Fruit fly (Drosophila melanogaster): ENCODE measurements around the gene dco.

The dco gene

dm6 chr3R:31064653-31065322, 3.8 kb upstream of the dco start, which contains the start of gene Sox100B (continued):
- TF ChIP-seq jumu (GFP tag; optimal IDR thresholded peaks at IDR 0.05) = peak; percentile 3
- peak; percentile 14; the same call in 1 of the 2 replicates for TF ChIP-seq CG4360 (GFP tag; IDR thresholded peaks at IDR 0.05)
- TF ChIP-seq CG34422 (GFP tag; IDR thresholded peaks at IDR 0.05) = peak; percentile 78; the same call in 2 of the 3 replicates
- no peak for TF ChIP-seq CG13296 (GFP tag; optimal IDR thresholded peaks at IDR 0.05)
- TF ChIP-seq CG1792 (GFP tag; optimal IDR thresholded peaks at IDR 0.05) = no peak
- no peak for TF ChIP-seq Sry-δ (GFP tag; optimal IDR thresholded peaks at IDR 0.05)
- no peak for TF ChIP-seq Dll (GFP tag; IDR thresholded peaks at IDR 0.05; ENCODE audit: partially characterized antibody)
- peak in 1 of 2 experiments; percentile 18 for TF ChIP-seq Eip74EF (GFP tag; optimal IDR thresholded peaks at IDR 0.05)
- TF ChIP-seq Chrac-16 (GFP tag; optimal IDR thresholded peaks at IDR 0.05) = peak; percentile 64
- peak; percentile 89 for TF ChIP-seq CG2712 (tag; optimal IDR thresholded peaks at IDR 0.05)
- TF ChIP-seq cad (GFP tag; optimal IDR thresholded peaks at IDR 0.05) = no peak
- TF ChIP-seq gcm (GFP tag; optimal IDR thresholded peaks at IDR 0.05) = peak; percentile 59
- TF ChIP-seq dpn (GFP tag; optimal IDR thresholded peaks at IDR 0.05) = peak in 1 of 2 experiments; percentile 37
- TF ChIP-seq CG4328 (GFP tag; optimal IDR thresholded peaks at IDR 0.05) = no peak
- TF ChIP-seq CG15269 (tag; optimal IDR thresholded peaks at IDR 0.05) = peak; percentile 52
- no peak for TF ChIP-seq dati (GFP tag; IDR thresholded peaks at IDR 0.05)
- no peak for TF ChIP-seq btn (GFP tag; optimal IDR thresholded peaks at IDR 0.05)
- peak; percentile 59 for TF ChIP-seq CG5245 (GFP tag; optimal IDR thresholded peaks at IDR 0.05)
- TF ChIP-seq cwo (GFP tag; optimal IDR thresholded peaks at IDR 0.05) = peak; percentile 5
- TF ChIP-seq CG17328 (GFP tag; IDR thresholded peaks at IDR 0.05) = peak; percentile 72
- peak; percentile 48 for TF ChIP-seq CG10366 (GFP tag; IDR thresholded peaks at IDR 0.05)
- TF ChIP-seq D (optimal IDR thresholded peaks at IDR 0.05) = no peak
- peak; percentile 72 for TF ChIP-seq D (GFP tag; optimal IDR thresholded peaks at IDR 0.05)
- TF ChIP-seq CG10209 (GFP tag; optimal IDR thresholded peaks at IDR 0.05) = peak; percentile 63
- peak; percentile 95 for TF ChIP-seq sens (GFP tag)
- TF ChIP-seq pum (GFP tag; optimal IDR thresholded peaks at IDR 0.05) = peak; percentile 18
- no peak for TF ChIP-seq mam (GFP tag; optimal IDR thresholded peaks at IDR 0.05)
- no peak; the same call in 1 of the 2 replicates for TF ChIP-seq CG4730 (GFP tag; IDR thresholded peaks at IDR 0.05)
- TF ChIP-seq CG11456 (GFP tag; IDR thresholded peaks at IDR 0.05) = no peak
- TF ChIP-seq CG31365 (tag; optimal IDR thresholded peaks at IDR 0.05) = no peak
- no peak for TF ChIP-seq ab (GFP tag; optimal IDR thresholded peaks at IDR 0.05)
- TF ChIP-seq CG18599 (GFP tag; optimal IDR thresholded peaks at IDR 0.05) = peak; percentile 18
- no peak for TF ChIP-seq GATAe (GFP tag; conservative IDR thresholded peaks at IDR 0.05)
- TF ChIP-seq CG10321 (GFP tag; IDR thresholded peaks at IDR 0.05) = no peak
- TF ChIP-seq h (optimal IDR thresholded peaks at IDR 0.05) = no peak
- TF ChIP-seq CG3065 (GFP tag; optimal IDR thresholded peaks at IDR 0.05) = peak; percentile 20
- no peak for TF ChIP-seq tio (GFP tag; optimal IDR thresholded peaks at IDR 0.05)
- peak in 1 of 2 experiments; percentile 84 for TF ChIP-seq bsh (GFP tag; optimal IDR thresholded peaks at IDR 0.05)
- TF ChIP-seq CG43689 (GFP tag; IDR thresholded peaks at IDR 0.05) = no peak
- TF ChIP-seq oc (tag; optimal IDR thresholded peaks at IDR 0.05) = peak; percentile 20
- TF ChIP-seq E2f2 (GFP tag; IDR thresholded peaks at IDR 0.05) = peak; percentile 26; the same call in 1 of the 2 replicates
- TF ChIP-seq CG14965 (GFP tag; optimal IDR thresholded peaks at IDR 0.05; ENCODE audit: borderline replicate concordance) = no peak
- TF ChIP-seq tgo (GFP tag; IDR thresholded peaks at IDR 0.05) = peak; percentile 63; the same call in 2 of the 3 replicates
- no peak for TF ChIP-seq yki (optimal IDR thresholded peaks at IDR 0.05)
- peak; percentile 12 for TF ChIP-seq sqz (GFP tag; optimal IDR thresholded peaks at IDR 0.05)
- TF ChIP-seq CHES-1-like (GFP tag; optimal IDR thresholded peaks at IDR 0.05) = no peak
- TF ChIP-seq CG1529 (GFP tag; optimal IDR thresholded peaks at IDR 0.05) = peak; percentile 59
- no peak for TF ChIP-seq Dbx (GFP tag; IDR thresholded peaks at IDR 0.05)
- TF ChIP-seq CG8765 (GFP tag; IDR thresholded peaks at IDR 0.05) = peak; percentile 82; the same call in 1 of the 2 replicates
- TF ChIP-seq lola (GFP tag; optimal IDR thresholded peaks at IDR 0.05) = peak in 1 of 3 experiments; percentile 87
- TF ChIP-seq Awh (GFP tag; IDR thresholded peaks at IDR 0.05) = peak; percentile 68
